Worm (Caenorhabditis elegans) whole organism, midembryonic: Measurements from ENCODE around the gene C54E10.11.
A peak's percentile ranks its signal among the peaks of the same experiment; 100 is the strongest.

Experiments
- T22C8.4 ChIP-seq: fragments of 200-800 bp; sonication (Bioruptor generic); IDR thresholded peaks from 2 replicates; pipeline ENCODE4 v1.3.6; 2022; ENCODE audit warnings: missing genetic modification characterization, missing compliant biosample characterization
- cog-1 ChIP-seq: sonication (generic microtip); optimal IDR thresholded peaks from 2 replicates; lab custom pipeline; 2016; ENCODE audit warnings: missing genetic modification characterization, missing compliant biosample characterization
- flt-1 ChIP-seq: fragments of 200-800 bp; sonication (Bioruptor generic); IDR thresholded peaks from 2 replicates; pipeline ENCODE4 v1.3.6; 2022; ENCODE audit warnings: missing genetic modification characterization, missing compliant biosample characterization
- klf-2 ChIP-seq: fragments of 200-800 bp; sonication (Bioruptor generic); conservative IDR thresholded peaks from 2 replicates; pipeline ENCODE4 v1.3.6; 2022; ENCODE audit warnings: missing genetic modification reagents, missing genetic modification characterization, missing compliant biosample characterization
- med-1 ChIP-seq: sonication (generic microtip); optimal IDR thresholded peaks from 2 replicates; lab custom pipeline; 2017; ENCODE audit warnings: missing genetic modification characterization, mild to moderate bottlenecking, missing compliant biosample characterization, antibody characterized with exemption, missing genetic modification reagents; ENCODE audit not compliant: insufficient read depth
- ref-1 ChIP-seq: fragments of 200-800 bp; sonication (Bioruptor generic); conservative IDR thresholded peaks from 2 replicates; pipeline ENCODE4 v1.3.6; 2022; ENCODE audit warnings: missing genetic modification reagents, missing genetic modification characterization, missing compliant biosample characterization
- tab-1 ChIP-seq: fragments of 200-800 bp; sonication (Bioruptor generic); IDR thresholded peaks from 2 replicates; pipeline ENCODE4 v1.3.6; 2022; ENCODE audit warnings: missing genetic modification characterization, missing compliant biosample characterization
- ztf-23 ChIP-seq: fragments of 200-800 bp; sonication (Bioruptor generic); IDR thresholded peaks from 2 replicates; pipeline ENCODE4 v1.3.6; 2022; ENCODE audit warnings: missing genetic modification reagents, missing genetic modification characterization, missing compliant biosample characterization
- ztf-29 ChIP-seq: fragments of 200-800 bp; sonication (Bioruptor generic); IDR thresholded peaks from 2 replicates; pipeline ENCODE4 v1.3.6; 2022; ENCODE audit warnings: missing genetic modification reagents, missing genetic modification characterization, missing compliant biosample characterization

C54E10.11 gene

DNA sequence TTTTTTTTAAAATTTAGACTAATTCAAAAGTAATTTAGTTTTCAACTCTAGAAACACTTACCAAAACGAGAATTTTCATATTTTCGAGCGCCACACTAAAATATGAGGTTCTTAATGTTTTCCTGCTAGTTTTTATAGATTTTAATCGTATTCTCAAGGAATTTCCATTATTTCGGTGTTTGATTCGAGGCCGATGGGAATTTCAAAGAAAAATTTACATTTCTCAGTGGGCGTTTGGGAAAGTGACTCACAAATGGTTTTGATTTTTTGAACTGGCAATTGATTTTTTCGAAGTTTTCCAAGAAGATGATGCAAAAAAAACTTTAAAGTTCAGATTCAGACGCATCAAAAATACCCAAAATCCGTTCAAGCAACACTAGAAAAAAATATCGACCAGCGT is at the start of gene C54E10.11:
Gene C54E10.11, minus strand, starts transcription at position 101 of the 400 bp plus-strand sequence.
- no peak for TF ChIP-seq ztf-29 (GFP tag; lab: Robert Waterston, UW)
- TF ChIP-seq klf-2, result no peak

ce11 chrV:18848578-18848977 is 46.6 kb upstream of the C54E10.11 start:
- TF ChIP-seq T22C8.4, result no peak
- TF ChIP-seq ref-1 (GFP tag; lab: Robert Waterston, UW), result no peak
- TF ChIP-seq ztf-23 (GFP tag; lab: Robert Waterston, UW), result no peak
- no peak for TF ChIP-seq tab-1 (GFP tag; lab: Robert Waterston, UW)
- TF ChIP-seq med-1, result no peak
- TF ChIP-seq flt-1 (GFP tag; lab: Robert Waterston, UW), result no peak
- no peak for TF ChIP-seq cog-1 (tag; lab: Kevin White, UChicago)
- no peak for TF ChIP-seq ztf-29 (GFP tag; lab: Robert Waterston, UW)

DNA sequence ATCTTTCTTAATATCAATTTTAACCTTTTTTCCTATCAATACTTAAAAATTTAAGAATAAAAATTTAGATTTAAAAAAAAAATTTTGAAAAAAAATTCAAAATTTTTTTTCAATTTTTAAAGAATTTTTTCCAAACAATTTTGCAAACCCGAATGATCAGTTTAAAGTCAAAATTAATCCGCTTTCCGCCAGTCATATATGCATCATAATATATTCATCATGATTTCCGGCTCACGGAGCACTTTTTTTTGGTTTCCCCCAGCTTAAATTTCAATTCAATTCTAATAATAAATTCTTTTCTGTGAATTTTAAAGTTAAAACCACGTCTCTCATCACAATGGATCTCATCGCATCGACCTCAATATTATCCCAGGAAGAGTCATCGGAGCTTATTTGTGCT is 44.5 kb upstream of the C54E10.11 start, which contains the start of gene nhr-230:
Gene nhr-230, plus strand, starts transcription at position 301 of the 400 bp plus-strand sequence.
- no peak for TF ChIP-seq ztf-23 (GFP tag; lab: Robert Waterston, UW)
- TF ChIP-seq flt-1 (GFP tag; lab: Robert Waterston, UW), result no peak
- no peak for TF ChIP-seq med-1
- TF ChIP-seq ztf-29 (GFP tag; lab: Robert Waterston, UW), result no peak
- no peak for TF ChIP-seq tab-1 (GFP tag; lab: Robert Waterston, UW)

DNA sequence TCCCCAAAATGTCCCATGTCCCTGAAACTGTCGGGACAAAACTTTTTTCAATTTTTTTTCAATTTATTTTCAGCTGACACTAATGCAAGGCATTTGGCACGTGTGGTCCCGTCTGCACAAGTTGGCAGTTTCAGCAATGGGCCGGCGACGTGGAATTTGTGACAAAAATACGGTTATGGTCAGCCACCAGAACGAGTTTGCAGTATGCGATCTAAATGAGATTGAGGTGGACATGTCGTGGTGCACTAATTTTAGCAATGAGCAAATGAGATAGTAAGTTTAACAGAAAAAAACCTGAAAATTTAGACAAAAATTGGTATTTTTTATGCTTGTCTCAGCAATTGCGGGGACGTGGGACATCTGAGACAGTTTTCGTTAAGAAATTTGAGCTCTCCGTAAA is 40.5 kb upstream of the C54E10.11 start:
- no peak for TF ChIP-seq cog-1 (tag; lab: Kevin White, UChicago)
- no peak for TF ChIP-seq med-1
- no peak for TF ChIP-seq klf-2
- TF ChIP-seq flt-1 (GFP tag; lab: Robert Waterston, UW), result no peak
- no peak for TF ChIP-seq ref-1 (GFP tag; lab: Robert Waterston, UW)
- TF ChIP-seq T22C8.4, result no peak
- no peak for TF ChIP-seq ztf-29 (GFP tag; lab: Robert Waterston, UW)
- TF ChIP-seq tab-1 (GFP tag; lab: Robert Waterston, UW), result no peak
- no peak for TF ChIP-seq ztf-23 (GFP tag; lab: Robert Waterston, UW)

- no peak for TF ChIP-seq T22C8.4
- no peak for TF ChIP-seq ztf-29 (GFP tag; lab: Robert Waterston, UW)
- no peak for TF ChIP-seq flt-1 (GFP tag; lab: Robert Waterston, UW)
- no peak for TF ChIP-seq med-1
- no peak for TF ChIP-seq tab-1 (GFP tag; lab: Robert Waterston, UW)
- TF ChIP-seq klf-2, result no peak
- no peak for TF ChIP-seq ref-1 (GFP tag; lab: Robert Waterston, UW)
- no peak for TF ChIP-seq cog-1 (tag; lab: Kevin White, UChicago)
- TF ChIP-seq ztf-23 (GFP tag; lab: Robert Waterston, UW), result no peak
These were observed 36.9 kb upstream of the C54E10.11 start, which contains the start of gene nhr-65 for ce11 chrV:18838799-18839354. Gene nhr-65, plus strand, starts transcription at chrV:18839304.

- TF ChIP-seq T22C8.4 (peak; percentile 16; the same call in 1 of the 2 replicates), cog-1 (tag; lab: Kevin White, UChicago) (no peak)
These were observed 35.1 kb upstream of the C54E10.11 start, which contains the start of gene cyp-33D3 for ce11 chrV:18837125-18837524. Gene cyp-33D3, minus strand, starts transcription at chrV:18837225.

ce11 chrV:18827374-18827773 is 25.4 kb upstream of the C54E10.11 start:
- TF ChIP-seq ztf-23 (GFP tag; lab: Robert Waterston, UW) (no peak), cog-1 (tag; lab: Kevin White, UChicago) (no peak), klf-2 (no peak), ref-1 (GFP tag; lab: Robert Waterston, UW) (no peak), tab-1 (GFP tag; lab: Robert Waterston, UW) (no peak), ztf-29 (GFP tag; lab: Robert Waterston, UW) (no peak), T22C8.4 (no peak), med-1 (no peak), flt-1 (GFP tag; lab: Robert Waterston, UW) (no peak)

- no peak for TF ChIP-seq klf-2
- no peak for TF ChIP-seq ztf-29 (GFP tag; lab: Robert Waterston, UW)
- TF ChIP-seq T22C8.4, result no peak
- TF ChIP-seq ztf-23 (GFP tag; lab: Robert Waterston, UW), result no peak
- TF ChIP-seq flt-1 (GFP tag; lab: Robert Waterston, UW), result no peak
- TF ChIP-seq med-1, result no peak
- TF ChIP-seq cog-1 (tag; lab: Kevin White, UChicago), result no peak
- no peak for TF ChIP-seq tab-1 (GFP tag; lab: Robert Waterston, UW)
- no peak for TF ChIP-seq ref-1 (GFP tag; lab: Robert Waterston, UW)
These were observed 24.5 kb upstream of the C54E10.11 start for ce11 chrV:18826445-18826844.

DNA sequence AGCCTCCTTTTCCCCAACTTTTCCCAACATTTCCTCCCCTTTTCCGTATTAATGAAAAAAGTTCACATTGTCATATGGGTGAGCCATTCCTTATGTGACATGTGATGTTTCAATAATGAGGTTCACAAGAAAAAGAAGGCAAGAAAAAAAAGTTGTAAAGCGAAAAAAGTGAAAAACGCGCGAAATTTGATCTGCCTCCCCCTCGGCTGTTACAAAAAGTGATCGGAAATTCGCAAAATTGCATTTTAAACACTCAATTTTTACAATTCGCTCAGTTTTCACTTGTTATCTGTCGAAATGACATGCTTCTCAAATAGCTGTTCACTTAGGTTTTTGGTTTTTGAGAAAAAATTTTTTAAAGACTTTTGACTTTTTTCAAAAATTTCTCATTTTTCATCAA is 19.6 kb upstream of the C54E10.11 start:
- TF ChIP-seq cog-1 (tag; lab: Kevin White, UChicago) (no peak), ref-1 (GFP tag; lab: Robert Waterston, UW) (no peak), tab-1 (GFP tag; lab: Robert Waterston, UW) (no peak), ztf-23 (GFP tag; lab: Robert Waterston, UW) (no peak), ztf-29 (GFP tag; lab: Robert Waterston, UW) (no peak), flt-1 (GFP tag; lab: Robert Waterston, UW) (no peak), klf-2 (no peak), T22C8.4 (no peak), med-1 (no peak)

DNA sequence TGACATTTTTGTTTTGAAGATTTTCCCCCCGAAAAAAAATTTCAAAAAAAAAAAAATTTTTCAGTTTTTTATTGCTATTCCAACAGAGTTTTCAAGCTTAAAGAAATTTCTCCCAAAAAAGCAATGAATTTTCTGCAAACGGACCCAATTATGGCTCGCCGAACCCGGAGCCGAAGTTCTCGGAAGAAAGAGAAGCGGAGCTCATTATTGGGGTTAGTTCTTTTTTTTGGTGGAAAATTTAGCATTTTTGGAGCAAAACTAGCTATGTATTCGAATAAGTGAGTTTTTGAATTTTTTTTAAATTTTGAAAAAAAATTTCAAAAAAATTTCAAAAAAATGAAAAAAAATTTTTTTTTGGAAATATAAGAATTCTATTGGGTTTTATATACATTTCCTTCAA is 17.7 kb upstream of the C54E10.11 start, which contains the start of gene ncs-5:
Gene ncs-5, plus strand, starts transcription at position 124 of the 400 bp plus-strand sequence.
- TF ChIP-seq cog-1 (tag; lab: Kevin White, UChicago), result no peak
- TF ChIP-seq ztf-29 (GFP tag; lab: Robert Waterston, UW), result no peak
- no peak for TF ChIP-seq T22C8.4
- no peak for TF ChIP-seq ztf-23 (GFP tag; lab: Robert Waterston, UW)
- no peak for TF ChIP-seq med-1
- no peak for TF ChIP-seq tab-1 (GFP tag; lab: Robert Waterston, UW)
- no peak for TF ChIP-seq flt-1 (GFP tag; lab: Robert Waterston, UW)
- TF ChIP-seq klf-2, result no peak
- TF ChIP-seq ref-1 (GFP tag; lab: Robert Waterston, UW), result no peak
